Fruit fly (Drosophila melanogaster) whole organism, prepupa: Measurements from ENCODE around the gene VhaM9.7-b.
A peak's percentile ranks its signal among the peaks of the same experiment; 100 is the strongest.

Source experiments
- Blimp-1 ChIP-seq: fragments of 200-800 bp; sonication (Bioruptor generic); optimal IDR thresholded peaks from 3 replicates; lab custom pipeline; 2017; ENCODE audit warnings: missing biosample characterization, missing genetic modification characterization, mild to moderate bottlenecking, moderate library complexity, missing genetic modification reagents
- CG3919 ChIP-seq: fragments of 200-800 bp; sonication (Bioruptor generic); optimal IDR thresholded peaks from 3 replicates; lab custom pipeline; 2016; ENCODE audit warnings: missing biosample characterization, missing genetic modification characterization
- CG6792 ChIP-seq: fragments of 200-800 bp; sonication (Bioruptor generic); optimal IDR thresholded peaks from 3 replicates; lab custom pipeline; 2016; ENCODE audit warnings: missing biosample characterization, missing genetic modification characterization
- CG6808 ChIP-seq: fragments of 200-800 bp; sonication (Bioruptor generic); optimal IDR thresholded peaks from 3 replicates; lab custom pipeline; 2017; ENCODE audit warnings: missing biosample characterization, missing genetic modification characterization, mild to moderate bottlenecking, moderate library complexity, missing genetic modification reagents
- Ets96B ChIP-seq: fragments of 200-800 bp; optimal IDR thresholded peaks from 2 replicates; lab custom pipeline; 2019; ENCODE audit warnings: missing biosample characterization, mild to moderate bottlenecking, missing genetic modification characterization, moderate library complexity
- Gug ChIP-seq: fragments of 200-800 bp; sonication (Bioruptor generic); IDR thresholded peaks from 2 replicates; pipeline ENCODE4 v1.3.6; 2022; ENCODE audit warnings: missing biosample characterization, missing genetic modification characterization
- Hr39 ChIP-seq: fragments of 200-800 bp; sonication (Bioruptor generic); optimal IDR thresholded peaks from 2 replicates; lab custom pipeline; 2016; ENCODE audit warnings: missing biosample characterization, missing genetic modification characterization
- Lpt ChIP-seq: fragments of 200-800 bp; sonication (Bioruptor generic); optimal IDR thresholded peaks from 3 replicates; lab custom pipeline; 2016; ENCODE audit warnings: missing biosample characterization, missing genetic modification characterization
- Met ChIP-seq: fragments of 200-800 bp; sonication (Bioruptor generic); optimal IDR thresholded peaks from 3 replicates; lab custom pipeline; 2016; ENCODE audit warnings: missing biosample characterization, missing genetic modification characterization
- Smox ChIP-seq: fragments of 200-800 bp; sonication (Bioruptor generic); optimal IDR thresholded peaks from 3 replicates; lab custom pipeline; 2016; ENCODE audit warnings: missing biosample characterization, missing genetic modification characterization
- achi ChIP-seq: fragments of 200-800 bp; sonication (Bioruptor generic); optimal IDR thresholded peaks from 3 replicates; lab custom pipeline; 2016; ENCODE audit warnings: missing biosample characterization, missing genetic modification characterization
- topi ChIP-seq: fragments of 200-800 bp; sonication (Bioruptor generic); optimal IDR thresholded peaks from 3 replicates; lab custom pipeline; 2016; ENCODE audit warnings: missing biosample characterization, missing genetic modification characterization

- TF ChIP-seq Lpt, result no peak
- no peak for TF ChIP-seq CG6808 (GFP tag; lab: Kevin White, UChicago)
- TF ChIP-seq Blimp-1 (GFP tag; lab: Kevin White, UChicago), result no peak
- no peak for TF ChIP-seq CG3919
- TF ChIP-seq Ets96B, result peak; percentile 49
- TF ChIP-seq Smox, result no peak
- no peak for TF ChIP-seq Met (GFP tag; lab: Kevin White, UChicago)
- TF ChIP-seq CG6792, result peak; percentile 40
- no peak for TF ChIP-seq Hr39 (GFP tag; lab: Kevin White, UChicago)
- no peak for TF ChIP-seq achi (GFP tag; lab: Kevin White, UChicago)
- TF ChIP-seq Gug (GFP tag; lab: Robert Waterston, UW), result no peak; the same call in 1 of the 2 replicates
- TF ChIP-seq topi (GFP tag; lab: Kevin White, UChicago), result peak; percentile 35
These were observed 15.4 kb upstream of the VhaM9.7-b start for dm6 chr3L:21524071-21524889.
